Fruit fly (Drosophila melanogaster): ENCODE data around the gene tadr.

Gene tadr

dm6 chr2L:21105127-21105526, 29.9 kb downstream of the tadr start (continued):
- TF ChIP-seq CG31441 (GFP tag; IDR thresholded peaks at IDR 0.05) (no peak), tup (GFP tag; optimal IDR thresholded peaks at IDR 0.05) (no peak), CG7271 (tag; optimal IDR thresholded peaks at IDR 0.05) (no peak), Dbx (GFP tag; IDR thresholded peaks at IDR 0.05) (no peak), CG8944 (GFP tag; optimal IDR thresholded peaks at IDR 0.05) (no peak), tio (GFP tag; optimal IDR thresholded peaks at IDR 0.05) (no peak), unc-4 (GFP tag; IDR thresholded peaks at IDR 0.05; ENCODE audit: partially characterized antibody) (no peak), yki (optimal IDR thresholded peaks at IDR 0.05) (no peak), CG17802 (tag; optimal IDR thresholded peaks at IDR 0.05) (no peak), Atf6 (GFP tag; IDR thresholded peaks at IDR 0.05) (no peak), CG8359 (GFP tag; optimal IDR thresholded peaks at IDR 0.05; ENCODE audit: borderline replicate concordance) (no peak), CG4854 (GFP tag; optimal IDR thresholded peaks at IDR 0.05) (no peak), Ets65A (GFP tag) (peak; percentile 61), CG18476 (GFP tag; optimal IDR thresholded peaks at IDR 0.05) (no peak), ewg (GFP tag; optimal IDR thresholded peaks at IDR 0.05) (peak; percentile 95), Fer1 (GFP tag; optimal IDR thresholded peaks at IDR 0.05) (no peak), CG14860 (GFP tag; IDR thresholded peaks at IDR 0.05; ENCODE audit: partially characterized antibody) (no peak), CTCF (GFP tag; optimal IDR thresholded peaks at IDR 0.05) (no peak), pan (optimal IDR thresholded peaks at IDR 0.05) (no peak), pan (GFP tag; optimal IDR thresholded peaks at IDR 0.05 in 1 of 2, IDR thresholded peaks at IDR 0.05 in 1 of 2) (no peak), CG15479 (GFP tag; optimal IDR thresholded peaks at IDR 0.05) (no peak), HHEX (GFP tag; optimal IDR thresholded peaks at IDR 0.05) (no peak), kni (GFP tag; optimal IDR thresholded peaks at IDR 0.05) (no peak), pum (GFP tag; optimal IDR thresholded peaks at IDR 0.05) (no peak), danr (GFP tag; IDR thresholded peaks at IDR 0.05) (no peak), CkIIα-i1 (GFP tag; IDR thresholded peaks at IDR 0.05) (no peak), CG16779 (GFP tag; IDR thresholded peaks at IDR 0.05) (no peak), Bdp1 (GFP tag; optimal IDR thresholded peaks at IDR 0.05) (no peak), CG1603 (tag; optimal IDR thresholded peaks at IDR 0.05) (no peak), ATbp (GFP tag; optimal IDR thresholded peaks at IDR 0.05) (no peak), sr (GFP tag; IDR thresholded peaks at IDR 0.05) (no peak), Poxn (GFP tag; IDR thresholded peaks at IDR 0.05) (no peak), hth (optimal IDR thresholded peaks at IDR 0.05) (no peak), CG17359 (tag; optimal IDR thresholded peaks at IDR 0.05) (no peak), sqz (GFP tag; optimal IDR thresholded peaks at IDR 0.05) (no peak), Tbp (GFP tag; optimal IDR thresholded peaks at IDR 0.05) (no peak), jumu (GFP tag; optimal IDR thresholded peaks at IDR 0.05) (no peak), Doc3 (GFP tag; IDR thresholded peaks at IDR 0.05; ENCODE audit: partially characterized antibody) (no peak), CG11247 (GFP tag; IDR thresholded peaks at IDR 0.05) (no peak), hbn (GFP tag; IDR thresholded peaks at IDR 0.05; ENCODE audit: partially characterized antibody) (no peak), CG12659 (GFP tag; optimal IDR thresholded peaks at IDR 0.05) (no peak), BtbVII (GFP tag; optimal IDR thresholded peaks at IDR 0.05) (no peak), fd102C (GFP tag; optimal IDR thresholded peaks at IDR 0.05) (no peak), tna (GFP tag; IDR thresholded peaks at IDR 0.05; ENCODE audit: partially characterized antibody) (no peak), ham (GFP tag; IDR thresholded peaks at IDR 0.05) (no peak), Max (GFP tag; optimal IDR thresholded peaks at IDR 0.05) (no peak), Mes4 (GFP tag; optimal IDR thresholded peaks at IDR 0.05) (no peak), crol (GFP tag; IDR thresholded peaks at IDR 0.05) (no peak), CG10654 (GFP tag; optimal IDR thresholded peaks at IDR 0.05) (no peak), Xrp1 (GFP tag; IDR thresholded peaks at IDR 0.05) (no peak), tll (GFP tag; optimal IDR thresholded peaks at IDR 0.05) (peak in 1 of 2 experiments; percentile 61), luna (GFP tag; optimal IDR thresholded peaks at IDR 0.05) (no peak), usp (GFP tag; optimal IDR thresholded peaks at IDR 0.05) (no peak)

Measured in whole organism, embryonic.